Worm (Caenorhabditis elegans) whole organism, L2 larva: Measurements from ENCODE around the gene srg-13.

Source experiments
- gmeb-1 ChIP-seq: fragments of 150-350 bp; optimal IDR thresholded peaks from 2 replicates; lab custom pipeline; 2014; ENCODE audit warnings: missing biosample characterization, missing genetic modification characterization
- zag-1 ChIP-seq: fragments of 150-350 bp; optimal IDR thresholded peaks from 2 replicates; lab custom pipeline; 2014; ENCODE audit warnings: missing biosample characterization, missing genetic modification characterization

- TF ChIP-seq zag-1 (tag; lab: Kevin White, UChicago) (no peak), gmeb-1 (no peak)
Measured at ce11 chrIII:4671491-4671890, 558 bp upstream of the srg-13 start, which contains the start of gene T23F11.11.
